Worm (Caenorhabditis elegans) whole organism, mixed stage, embryonic: ENCODE data around the gene let-721.
A peak's percentile ranks its signal among the peaks of the same experiment; 100 is the strongest.

Experiments used
- M03D4.4 ChIP-seq: sonication (generic microtip); optimal IDR thresholded peaks from 2 replicates; lab custom pipeline; 2017; ENCODE audit warnings: mild to moderate bottlenecking, missing genetic modification characterization, missing compliant biosample characterization
- bed-3 ChIP-seq: fragments of 200-800 bp; sonication (Bioruptor generic); optimal IDR thresholded peaks from 3 replicates; lab custom pipeline; 2018; ENCODE audit warnings: mild to moderate bottlenecking, missing genetic modification characterization, moderate library complexity, missing compliant biosample characterization
- blmp-1 ChIP-seq: fragments of 150-350 bp; optimal IDR thresholded peaks from 2 replicates; lab custom pipeline; 2014; ENCODE audit warnings: missing biosample characterization, missing genetic modification characterization
- ceh-39 ChIP-seq: fragments of 150-350 bp; optimal IDR thresholded peaks from 2 replicates; lab custom pipeline; 2014; ENCODE audit warnings: missing biosample characterization, missing genetic modification characterization
- ceh-43 ChIP-seq: fragments of 200-800 bp; sonication (Bioruptor generic); optimal IDR thresholded peaks from 2 replicates; lab custom pipeline; 2018; ENCODE audit warnings: mild to moderate bottlenecking, missing genetic modification characterization, moderate library complexity, missing compliant biosample characterization
- ceh-83 ChIP-seq: fragments of 200-800 bp; sonication (Bioruptor generic); optimal IDR thresholded peaks from 2 replicates; lab custom pipeline; 2018; ENCODE audit warnings: mild to moderate bottlenecking, missing genetic modification characterization, missing compliant biosample characterization
- ces-1 ChIP-seq: fragments of 150-350 bp; optimal IDR thresholded peaks from 2 replicates; lab custom pipeline; 2014; ENCODE audit warnings: missing biosample characterization, missing genetic modification reagents, missing genetic modification characterization
- cnd-1 ChIP-seq: fragments of 200-800 bp; sonication (Bioruptor generic); optimal IDR thresholded peaks from 2 replicates; lab custom pipeline; 2018; ENCODE audit warnings: mild to moderate bottlenecking, missing genetic modification characterization, missing compliant biosample characterization
- drap-1 ChIP-seq: fragments of 200-800 bp; sonication (Bioruptor generic); optimal IDR thresholded peaks from 3 replicates; lab custom pipeline; 2018; ENCODE audit warnings: mild to moderate bottlenecking, missing genetic modification characterization, missing compliant biosample characterization
- elt-3 ChIP-seq: fragments of 150-350 bp; optimal IDR thresholded peaks from 2 replicates; lab custom pipeline; 2014; ENCODE audit warnings: missing biosample characterization, missing genetic modification characterization
- flh-1 ChIP-seq: fragments of 200-800 bp; sonication (Bioruptor generic); optimal IDR thresholded peaks from 2 replicates; lab custom pipeline; 2018; ENCODE audit warnings: mild to moderate bottlenecking, missing genetic modification characterization, moderate library complexity, missing compliant biosample characterization
- ham-2 ChIP-seq: fragments of 200-800 bp; sonication (Bioruptor generic); optimal IDR thresholded peaks from 2 replicates; lab custom pipeline; 2018; ENCODE audit warnings: mild to moderate bottlenecking, missing genetic modification characterization, missing compliant biosample characterization
- hlh-1 ChIP-seq: fragments of 150-350 bp; optimal IDR thresholded peaks from 2 replicates; lab custom pipeline; 2014; ENCODE audit warnings: missing biosample characterization, missing genetic modification reagents, missing genetic modification characterization
- lin-13 ChIP-seq: fragments of 150-350 bp; optimal IDR thresholded peaks from 2 replicates; lab custom pipeline; 2014; ENCODE audit warnings: missing biosample characterization, missing genetic modification characterization
- lin-32 ChIP-seq: fragments of 200-800 bp; sonication (Bioruptor generic); optimal IDR thresholded peaks from 2 replicates; lab custom pipeline; 2018; ENCODE audit warnings: mild to moderate bottlenecking, missing genetic modification characterization, missing compliant biosample characterization
- lsy-2 ChIP-seq: fragments of 150-350 bp; optimal IDR thresholded peaks from 2 replicates; lab custom pipeline; 2014; ENCODE audit warnings: missing biosample characterization, missing genetic modification characterization
- mab-5 ChIP-seq: fragments of 150-350 bp; optimal IDR thresholded peaks from 2 replicates; lab custom pipeline; 2014; ENCODE audit warnings: missing biosample characterization, missing genetic modification characterization
- mep-1 ChIP-seq: fragments of 150-350 bp; optimal IDR thresholded peaks from 2 replicates; lab custom pipeline; 2017; ENCODE audit warnings: missing biosample characterization, missing genetic modification reagents, missing genetic modification characterization, inconsistent platforms
- mls-2 ChIP-seq: sonication (generic microtip); optimal IDR thresholded peaks from 2 replicates; lab custom pipeline; 2016; ENCODE audit warnings: mild to moderate bottlenecking, missing genetic modification characterization, moderate library complexity, missing compliant biosample characterization
- nhr-12 ChIP-seq: fragments of 150-350 bp; optimal IDR thresholded peaks from 2 replicates; lab custom pipeline; 2014; ENCODE audit warnings: missing biosample characterization, missing genetic modification characterization
- nhr-2 ChIP-seq: fragments of 150-350 bp; optimal IDR thresholded peaks from 2 replicates; lab custom pipeline; 2014; ENCODE audit warnings: missing biosample characterization, missing genetic modification characterization
- nhr-237 ChIP-seq: fragments of 150-350 bp; optimal IDR thresholded peaks from 2 replicates; lab custom pipeline; 2014; ENCODE audit warnings: missing biosample characterization, missing genetic modification characterization
- nhr-28 ChIP-seq: fragments of 150-350 bp; optimal IDR thresholded peaks from 2 replicates; lab custom pipeline; 2014; ENCODE audit warnings: missing biosample characterization, missing genetic modification characterization
- nhr-76 ChIP-seq: sonication (generic microtip); optimal IDR thresholded peaks from 2 replicates; lab custom pipeline; 2017; ENCODE audit warnings: missing biosample characterization, missing genetic modification characterization
- pha-4 ChIP-seq: fragments of 150-350 bp; optimal IDR thresholded peaks from 2 replicates; lab custom pipeline; 2018; ENCODE audit warnings: missing biosample characterization, missing genetic modification reagents, missing genetic modification characterization
- sem-2 ChIP-seq: fragments of 200-800 bp; sonication (Bioruptor generic); optimal IDR thresholded peaks from 2 replicates; lab custom pipeline; 2018; ENCODE audit warnings: mild to moderate bottlenecking, missing genetic modification characterization, missing compliant biosample characterization
- snpc-4 ChIP-seq: fragments of 150-350 bp; optimal IDR thresholded peaks from 2 replicates; lab custom pipeline; 2014; ENCODE audit warnings: missing biosample characterization, missing genetic modification characterization
- sptf-1 ChIP-seq: sonication (generic microtip); optimal IDR thresholded peaks from 2 replicates; lab custom pipeline; 2017; ENCODE audit warnings: mild to moderate bottlenecking, missing genetic modification characterization, moderate library complexity, missing compliant biosample characterization
- tbx-8 ChIP-seq: fragments of 200-800 bp; sonication (Bioruptor generic); optimal IDR thresholded peaks from 2 replicates; lab custom pipeline; 2018; ENCODE audit warnings: mild to moderate bottlenecking, missing genetic modification characterization, moderate library complexity, missing compliant biosample characterization
- unc-120 ChIP-seq: sonication (generic microtip); optimal IDR thresholded peaks from 2 replicates; lab custom pipeline; 2017; ENCODE audit warnings: missing genetic modification characterization, missing compliant biosample characterization; ENCODE audit not compliant: poor library complexity, severe bottlenecking
- unc-39 ChIP-seq: fragments of 150-350 bp; optimal IDR thresholded peaks from 2 replicates; lab custom pipeline; 2014; ENCODE audit warnings: missing biosample characterization, missing genetic modification characterization
- unc-62 ChIP-seq: fragments of 150-350 bp; optimal IDR thresholded peaks from 2 replicates; lab custom pipeline; 2014; ENCODE audit warnings: missing biosample characterization, missing genetic modification reagents, missing genetic modification characterization
- zip-8 ChIP-seq: fragments of 150-350 bp; optimal IDR thresholded peaks from 2 replicates; lab custom pipeline; 2014; ENCODE audit warnings: missing biosample characterization, missing genetic modification characterization
- ztf-11 ChIP-seq: fragments of 150-350 bp; optimal IDR thresholded peaks from 2 replicates; lab custom pipeline; 2014; ENCODE audit warnings: missing biosample characterization, missing genetic modification characterization

Gene let-721

DNA sequence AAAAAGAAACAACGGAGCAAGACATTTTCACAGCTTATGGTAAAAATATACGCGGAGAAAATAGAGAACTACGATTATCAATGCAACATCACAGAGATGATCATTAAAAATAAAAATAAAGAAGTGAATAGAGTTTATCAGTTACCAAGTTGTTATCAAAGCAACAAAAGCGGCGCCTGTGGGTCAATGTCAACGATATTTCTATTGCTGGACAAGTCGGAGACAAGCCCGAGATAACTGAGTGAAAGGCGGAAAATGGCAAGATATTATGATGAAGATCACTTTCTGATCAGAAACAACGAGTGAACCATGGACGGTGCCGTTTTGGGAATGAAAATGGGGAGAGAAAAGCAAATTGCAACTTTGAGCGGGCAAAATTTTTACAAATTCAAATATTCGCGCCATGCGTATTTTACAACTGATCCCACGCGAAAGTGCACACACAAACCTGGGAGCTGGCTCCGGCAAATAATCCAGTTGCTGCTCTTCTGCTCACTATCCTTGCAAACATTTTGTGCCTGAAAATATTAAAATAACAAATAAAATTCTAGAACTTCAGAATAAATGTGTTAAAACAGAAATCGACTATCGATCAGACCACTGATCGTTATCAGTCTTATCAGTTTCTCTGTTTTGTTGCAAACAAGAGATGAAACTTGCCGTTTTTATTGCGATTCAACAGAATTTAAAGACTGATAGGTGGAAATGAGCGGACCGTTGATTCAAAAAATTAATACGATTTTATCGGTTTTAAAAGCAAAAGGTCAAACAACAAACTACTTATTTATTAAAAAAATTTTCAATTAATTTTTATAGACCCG lies 4.2 kb downstream of the let-721 start, which contains the start of gene mel-32:
Gene mel-32 (minus strand): TSS at position 696 of the 821 bp plus-strand sequence.
- TF ChIP-seq bed-3 (GFP tag; lab: Kevin White, UChicago), result no peak
- no peak for TF ChIP-seq mls-2 (tag; lab: Kevin White, UChicago)
- TF ChIP-seq zip-8 (tag; lab: Kevin White, UChicago), result no peak
- TF ChIP-seq nhr-76 (tag; lab: Kevin White, UChicago), result no peak
- no peak for TF ChIP-seq blmp-1 (tag; lab: Kevin White, UChicago)
- TF ChIP-seq nhr-2 (tag; lab: Kevin White, UChicago), result no peak
- no peak for TF ChIP-seq pha-4 (tag; lab: Kevin White, UChicago)

- TF ChIP-seq nhr-2 (tag; lab: Kevin White, UChicago), result no peak
- TF ChIP-seq zip-8 (tag; lab: Kevin White, UChicago), result no peak
- TF ChIP-seq flh-1, result no peak
- no peak for TF ChIP-seq ham-2 (GFP tag; lab: Kevin White, UChicago)
- no peak for TF ChIP-seq nhr-76 (tag; lab: Kevin White, UChicago)
- TF ChIP-seq mep-1 (tag; lab: Kevin White, UChicago), result no peak
- no peak for TF ChIP-seq ces-1 (GFP tag; lab: Kevin White, UChicago)
- TF ChIP-seq snpc-4 (tag; lab: Kevin White, UChicago), result no peak
Measured at ce11 chrIII:6439854-6440253, 6.9 kb downstream of the let-721 start.

ce11 chrIII:6436308-6436707 lies 10.4 kb downstream of the let-721 start, which contains the start of gene C05D11.1:
TSS of gene C05D11.1 (plus strand) at chrIII:6436608.
- TF ChIP-seq nhr-12 (tag; lab: Kevin White, UChicago) (no peak), mab-5 (no peak), nhr-237 (tag; lab: Kevin White, UChicago) (no peak), sptf-1 (tag; lab: Kevin White, UChicago) (no peak), cnd-1 (tag; lab: Kevin White, UChicago) (no peak), nhr-28 (tag; lab: Kevin White, UChicago) (no peak), lsy-2 (tag; lab: Kevin White, UChicago) (no peak), ham-2 (GFP tag; lab: Kevin White, UChicago) (no peak), tbx-8 (GFP tag; lab: Kevin White, UChicago) (no peak), nhr-2 (tag; lab: Kevin White, UChicago) (no peak), ceh-39 (tag; lab: Kevin White, UChicago) (no peak), lin-13 (tag; lab: Kevin White, UChicago) (no peak), ceh-83 (GFP tag; lab: Kevin White, UChicago) (no peak), snpc-4 (tag; lab: Kevin White, UChicago) (no peak), ces-1 (GFP tag; lab: Kevin White, UChicago) (no peak)

DNA sequence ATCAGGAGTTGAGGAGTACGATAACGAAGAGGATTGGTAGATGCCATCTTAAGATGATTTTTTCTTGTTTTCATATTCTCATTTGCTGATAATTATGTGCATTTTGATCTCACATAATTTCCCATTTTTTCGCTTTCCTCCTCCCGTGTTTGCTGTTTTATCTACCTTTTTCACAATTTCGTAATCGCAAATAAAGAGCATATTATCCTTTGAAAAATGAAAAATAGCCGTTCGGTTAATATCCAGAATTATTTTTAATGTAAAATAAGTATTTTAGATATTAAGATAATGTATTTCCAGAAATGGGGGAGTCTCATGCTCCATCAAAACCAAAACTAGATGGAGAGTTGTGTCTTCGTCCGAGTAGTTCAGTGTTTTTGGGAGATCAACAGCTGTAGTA lies 13.8 kb downstream of the let-721 start, which contains the start of gene vps-16:
Gene vps-16 (plus strand): TSS at position 301 of the 400 bp plus-strand sequence.
- TF ChIP-seq zip-8 (tag; lab: Kevin White, UChicago) (no peak), snpc-4 (tag; lab: Kevin White, UChicago) (no peak), lsy-2 (tag; lab: Kevin White, UChicago) (no peak), lin-32 (GFP tag; lab: Kevin White, UChicago) (no peak), elt-3 (tag; lab: Kevin White, UChicago) (no peak), unc-62 (GFP tag; lab: Kevin White, UChicago) (no peak), ceh-83 (GFP tag; lab: Kevin White, UChicago) (no peak), M03D4.4 (tag; lab: Kevin White, UChicago) (no peak), nhr-76 (tag; lab: Kevin White, UChicago) (no peak), tbx-8 (GFP tag; lab: Kevin White, UChicago) (no peak)
- TF ChIP-seq, all 35 proteins: peak for 0

ce11 chrIII:6431766-6432228 lies 14.9 kb downstream of the let-721 start, which contains the start of the genes mrps-17 and txdc-9:
TSS of gene mrps-17 (minus strand) at chrIII:6431798.
TSS of gene txdc-9 (plus strand) at chrIII:6432178.
- TF ChIP-seq lin-32 (GFP tag; lab: Kevin White, UChicago), result no peak
- no peak for TF ChIP-seq nhr-28 (tag; lab: Kevin White, UChicago)
- TF ChIP-seq bed-3 (GFP tag; lab: Kevin White, UChicago), result no peak
- TF ChIP-seq sem-2, result no peak
- peak; percentile 99 for TF ChIP-seq ces-1 (GFP tag; lab: Kevin White, UChicago)
- TF ChIP-seq ztf-11 (tag; lab: Kevin White, UChicago), result no peak
- no peak for TF ChIP-seq M03D4.4 (tag; lab: Kevin White, UChicago)
- TF ChIP-seq ham-2 (GFP tag; lab: Kevin White, UChicago), result peak; percentile 70
- TF ChIP-seq snpc-4 (tag; lab: Kevin White, UChicago), result no peak
- TF ChIP-seq ceh-43 (GFP tag; lab: Kevin White, UChicago), result peak; percentile 80
- TF ChIP-seq lin-13 (tag; lab: Kevin White, UChicago), result peak; percentile 48
- no peak for TF ChIP-seq cnd-1 (tag; lab: Kevin White, UChicago)
- peak; percentile 86 for TF ChIP-seq pha-4 (tag; lab: Kevin White, UChicago)
- no peak for TF ChIP-seq tbx-8 (GFP tag; lab: Kevin White, UChicago)
- TF ChIP-seq unc-39 (tag; lab: Kevin White, UChicago), result no peak
- TF ChIP-seq drap-1, result no peak
- TF ChIP-seq unc-120 (tag; lab: Kevin White, UChicago), result no peak
- TF ChIP-seq blmp-1 (tag; lab: Kevin White, UChicago), result no peak
- no peak for TF ChIP-seq nhr-12 (tag; lab: Kevin White, UChicago)
- no peak for TF ChIP-seq ceh-83 (GFP tag; lab: Kevin White, UChicago)
- no peak for TF ChIP-seq mab-5
- peak; percentile 81 for TF ChIP-seq lsy-2 (tag; lab: Kevin White, UChicago)
- peak; percentile 75 for TF ChIP-seq mep-1 (tag; lab: Kevin White, UChicago)
- TF ChIP-seq flh-1, result no peak
- TF ChIP-seq hlh-1, result peak; percentile 30
- TF ChIP-seq unc-62 (GFP tag; lab: Kevin White, UChicago), result no peak
- TF ChIP-seq mls-2 (tag; lab: Kevin White, UChicago), result no peak
- peak; percentile 55 for TF ChIP-seq sptf-1 (tag; lab: Kevin White, UChicago)
